Worm (Caenorhabditis elegans): ENCODE measurements around the gene slc-25A18.1.

Gene slc-25A18.1

ce11 chrX:15040552-15041080 lies 36.9 kb upstream of the slc-25A18.1 start, which contains the start of gene C18B12.4:
Gene C18B12.4 (minus strand): TSS chrX:15040602.
- TF ChIP-seq ama-1 (optimal IDR thresholded peaks at IDR 0.05) (no peak), scrt-1 (GFP tag; IDR thresholded peaks at IDR 0.05) (0 out of 2 replicates have a peak, but pooled peaks have one; percentile 30), hmg-4 (GFP tag; optimal IDR thresholded peaks at IDR 0.05) (peak; percentile 79), hmbx-1 (tag; optimal IDR thresholded peaks at IDR 0.05) (no peak), tra-4 (tag; optimal IDR thresholded peaks at IDR 0.05) (no peak), flt-1 (GFP tag; IDR thresholded peaks at IDR 0.05) (0 out of 2 replicates have a peak, but pooled peaks have one; percentile 27), F13C5.2 (tag; optimal IDR thresholded peaks at IDR 0.05) (peak; percentile 55)

ce11 chrX:15039696-15040212 lies 36.0 kb upstream of the slc-25A18.1 start:
- no peak for TF ChIP-seq hnd-1 (tag; optimal IDR thresholded peaks at IDR 0.05)
- no peak for TF ChIP-seq tra-4 (tag; optimal IDR thresholded peaks at IDR 0.05)
- no peak for TF ChIP-seq ceh-13 (GFP tag; optimal IDR thresholded peaks at IDR 0.05)
- no peak for TF ChIP-seq hmbx-1 (tag; optimal IDR thresholded peaks at IDR 0.05)

- TF ChIP-seq ets-7 (tag; optimal IDR thresholded peaks at IDR 0.05), result no peak
Measured at ce11 chrX:15039029-15039695, 35.4 kb upstream of the slc-25A18.1 start.

- TF ChIP-seq ceh-36 (tag; optimal IDR thresholded peaks at IDR 0.05) (no peak), ceh-13 (GFP tag; optimal IDR thresholded peaks at IDR 0.05) (no peak), flt-1 (GFP tag; IDR thresholded peaks at IDR 0.05) (no peak), hmbx-1 (tag; optimal IDR thresholded peaks at IDR 0.05) (no peak)
Measured at ce11 chrX:15036287-15036686, 32.5 kb upstream of the slc-25A18.1 start.

ce11 chrX:15035748-15036147 lies 32.0 kb upstream of the slc-25A18.1 start:
- TF ChIP-seq flt-1 (GFP tag; IDR thresholded peaks at IDR 0.05) (no peak), ceh-13 (GFP tag; optimal IDR thresholded peaks at IDR 0.05) (no peak), ceh-36 (tag; optimal IDR thresholded peaks at IDR 0.05) (no peak), hmg-4 (GFP tag; optimal IDR thresholded peaks at IDR 0.05) (no peak), scrt-1 (GFP tag; IDR thresholded peaks at IDR 0.05) (no peak)

- TF ChIP-seq hmg-4 (GFP tag; optimal IDR thresholded peaks at IDR 0.05), result no peak
- no peak for TF ChIP-seq ceh-13 (GFP tag; optimal IDR thresholded peaks at IDR 0.05)
- TF ChIP-seq F13C5.2 (tag; optimal IDR thresholded peaks at IDR 0.05), result no peak
- peak; percentile 75 for TF ChIP-seq ceh-36 (tag; optimal IDR thresholded peaks at IDR 0.05)
Measured at ce11 chrX:15034787-15035186, 31.0 kb upstream of the slc-25A18.1 start, which contains the start of gene dsc-1. Gene dsc-1 (minus strand): TSS chrX:15034832.

- no peak for TF ChIP-seq B0310.2 (tag; optimal IDR thresholded peaks at IDR 0.05)
- TF ChIP-seq hnd-1 (tag; optimal IDR thresholded peaks at IDR 0.05), result no peak
- TF ChIP-seq tra-4 (tag; optimal IDR thresholded peaks at IDR 0.05), result no peak
- TF ChIP-seq hmg-4 (GFP tag; optimal IDR thresholded peaks at IDR 0.05), result no peak
- no peak for TF ChIP-seq F13C5.2 (tag; optimal IDR thresholded peaks at IDR 0.05)
- no peak for TF ChIP-seq aly-1 (tag; optimal IDR thresholded peaks at IDR 0.05)
- TF ChIP-seq ama-1 (optimal IDR thresholded peaks at IDR 0.05), result no peak
- TF ChIP-seq hmbx-1 (tag; optimal IDR thresholded peaks at IDR 0.05), result no peak
- TF ChIP-seq ceh-36 (tag; optimal IDR thresholded peaks at IDR 0.05), result no peak
- TF ChIP-seq tbx-11 (GFP tag; IDR thresholded peaks at IDR 0.05), result no peak
- no peak for TF ChIP-seq ceh-13 (GFP tag; optimal IDR thresholded peaks at IDR 0.05)
- TF ChIP-seq pes-1 (GFP tag; IDR thresholded peaks at IDR 0.05), result no peak
- no peak for TF ChIP-seq flt-1 (GFP tag; IDR thresholded peaks at IDR 0.05)
Measured at ce11 chrX:15027997-15028396, 24.3 kb upstream of the slc-25A18.1 start.

- TF ChIP-seq ama-1 (optimal IDR thresholded peaks at IDR 0.05) (no peak), aly-1 (tag; optimal IDR thresholded peaks at IDR 0.05) (no peak), pes-1 (GFP tag; IDR thresholded peaks at IDR 0.05) (no peak), tbx-37 (GFP tag; conservative IDR thresholded peaks at IDR 0.05) (no peak), ceh-13 (GFP tag; optimal IDR thresholded peaks at IDR 0.05) (no peak), hmg-4 (GFP tag; optimal IDR thresholded peaks at IDR 0.05) (no peak), ceh-36 (tag; optimal IDR thresholded peaks at IDR 0.05) (no peak), F13C5.2 (tag; optimal IDR thresholded peaks at IDR 0.05) (no peak), tbx-11 (GFP tag; IDR thresholded peaks at IDR 0.05) (no peak), tra-4 (tag; optimal IDR thresholded peaks at IDR 0.05) (no peak), ets-7 (tag; optimal IDR thresholded peaks at IDR 0.05) (no peak), hmbx-1 (tag; optimal IDR thresholded peaks at IDR 0.05) (no peak), flt-1 (GFP tag; IDR thresholded peaks at IDR 0.05) (no peak)
Measured at ce11 chrX:15027566-15027965, 23.8 kb upstream of the slc-25A18.1 start.

ce11 chrX:15026008-15026407 lies 22.3 kb upstream of the slc-25A18.1 start, which contains the start of gene seb-3:
Gene seb-3 (plus strand): TSS chrX:15026308.
- no peak for TF ChIP-seq B0310.2 (tag; optimal IDR thresholded peaks at IDR 0.05)
- no peak for TF ChIP-seq ets-7 (tag; optimal IDR thresholded peaks at IDR 0.05)
- TF ChIP-seq flt-1 (GFP tag; IDR thresholded peaks at IDR 0.05), result no peak
- no peak for TF ChIP-seq ceh-36 (tag; optimal IDR thresholded peaks at IDR 0.05)
- no peak for TF ChIP-seq tbx-37 (GFP tag; conservative IDR thresholded peaks at IDR 0.05)
- no peak for TF ChIP-seq hmbx-1 (tag; optimal IDR thresholded peaks at IDR 0.05)
- TF ChIP-seq hmg-4 (GFP tag; optimal IDR thresholded peaks at IDR 0.05), result no peak
- TF ChIP-seq hnd-1 (tag; optimal IDR thresholded peaks at IDR 0.05), result no peak
- TF ChIP-seq aly-1 (tag; optimal IDR thresholded peaks at IDR 0.05), result no peak

All from whole organism, early embryonic.